Fruit fly (Drosophila melanogaster): ENCODE measurements around the gene drpr.
A peak's percentile ranks its signal among the peaks of the same experiment; 100 is the strongest.

The drpr gene

dm6 chr3L:1730873-1731272 lies at the start of gene drpr:
Gene drpr (minus strand): TSS chr3L:1731107.
- TF ChIP-seq fd96Ca (GFP tag; IDR thresholded peaks at IDR 0.05), result no peak
- TF ChIP-seq CG13204 (GFP tag; optimal IDR thresholded peaks at IDR 0.05), result no peak
- peak; percentile 61 for TF ChIP-seq Pif1B (GFP tag; optimal IDR thresholded peaks at IDR 0.05)
- TF ChIP-seq CG8159 (tag; optimal IDR thresholded peaks at IDR 0.05), result peak; percentile 18
- no peak for TF ChIP-seq CG34367 (tag; optimal IDR thresholded peaks at IDR 0.05)
- no peak for TF ChIP-seq rn (GFP tag; IDR thresholded peaks at IDR 0.05)
- TF ChIP-seq CG14655 (GFP tag; optimal IDR thresholded peaks at IDR 0.05), result no peak
- peak; percentile 15; the same call in 1 of the 2 replicates for TF ChIP-seq Ets98B (GFP tag; IDR thresholded peaks at IDR 0.05)
- TF ChIP-seq CG12605 (GFP tag; IDR thresholded peaks at IDR 0.05), result no peak
- TF ChIP-seq Pif1A (GFP tag; optimal IDR thresholded peaks at IDR 0.05), result no peak
- TF ChIP-seq CG15710 (tag; optimal IDR thresholded peaks at IDR 0.05), result no peak
- TF ChIP-seq gl (tag; optimal IDR thresholded peaks at IDR 0.05), result no peak
- no peak for TF ChIP-seq CG4496 (GFP tag; IDR thresholded peaks at IDR 0.05)
- TF ChIP-seq D1 (tag; optimal IDR thresholded peaks at IDR 0.05), result no peak
- no peak for TF ChIP-seq CG10348 (GFP tag; IDR thresholded peaks at IDR 0.05)
- TF ChIP-seq EcR (GFP tag; optimal IDR thresholded peaks at IDR 0.05), result no peak
- TF ChIP-seq Snoo (tag; optimal IDR thresholded peaks at IDR 0.05), result peak; percentile 53

- TF ChIP-seq CG8301 (tag; optimal IDR thresholded peaks at IDR 0.05) (no peak), Ets98B (GFP tag; IDR thresholded peaks at IDR 0.05) (no peak), CG9948 (tag; optimal IDR thresholded peaks at IDR 0.05) (no peak), rn (GFP tag; IDR thresholded peaks at IDR 0.05) (no peak), CG4496 (GFP tag; IDR thresholded peaks at IDR 0.05) (no peak), CG8159 (tag; optimal IDR thresholded peaks at IDR 0.05) (no peak), Pif1A (GFP tag; optimal IDR thresholded peaks at IDR 0.05) (no peak), Snoo (tag; optimal IDR thresholded peaks at IDR 0.05) (no peak), CG14655 (GFP tag; optimal IDR thresholded peaks at IDR 0.05) (no peak), CG13204 (GFP tag; optimal IDR thresholded peaks at IDR 0.05) (no peak), CG10348 (GFP tag; IDR thresholded peaks at IDR 0.05) (no peak), CG17806 (tag; optimal IDR thresholded peaks at IDR 0.05) (no peak)
These were observed 46.3 kb upstream of the drpr start, which contains the start of the genes CG2021 and mRpL46 for dm6 chr3L:1777249-1777648. Gene CG2021 (minus strand): TSS chr3L:1777411. Gene mRpL46 (plus strand): TSS chr3L:1777439.

dm6 chr3L:1774713-1775648 lies 44.1 kb upstream of the drpr start, which contains the start of the genes CG13933 and PolD2:
Gene CG13933 (minus strand): TSS chr3L:1775147.
Gene PolD2 (plus strand): TSS chr3L:1775633.
- peak; percentile 92 for TF ChIP-seq CG17806 (tag; optimal IDR thresholded peaks at IDR 0.05)
- peak; percentile 87 for TF ChIP-seq CG12605 (GFP tag; IDR thresholded peaks at IDR 0.05)
- TF ChIP-seq CG10348 (GFP tag; IDR thresholded peaks at IDR 0.05), result peak; percentile 94
- peak; percentile 82 for TF ChIP-seq CG9948 (tag; optimal IDR thresholded peaks at IDR 0.05)
- peak; percentile 86 for TF ChIP-seq fd96Ca (GFP tag; IDR thresholded peaks at IDR 0.05)
- TF ChIP-seq Snoo (tag; optimal IDR thresholded peaks at IDR 0.05), result no peak
- TF ChIP-seq CG4496 (GFP tag; IDR thresholded peaks at IDR 0.05), result peak; percentile 98
- TF ChIP-seq CG8301 (tag; optimal IDR thresholded peaks at IDR 0.05), result no peak
- TF ChIP-seq gl (tag; optimal IDR thresholded peaks at IDR 0.05), result peak; percentile 5
- TF ChIP-seq CG34367 (tag; optimal IDR thresholded peaks at IDR 0.05), result peak; percentile 97
- no peak for TF ChIP-seq EcR (GFP tag; optimal IDR thresholded peaks at IDR 0.05)
- TF ChIP-seq D1 (tag; optimal IDR thresholded peaks at IDR 0.05), result no peak
- peak; percentile 97 for TF ChIP-seq CG32121 (GFP tag; IDR thresholded peaks at IDR 0.05)
- peak; percentile 90 for TF ChIP-seq rn (GFP tag; IDR thresholded peaks at IDR 0.05)
- TF ChIP-seq CG13204 (GFP tag; optimal IDR thresholded peaks at IDR 0.05), result no peak
- TF ChIP-seq CG14655 (GFP tag; optimal IDR thresholded peaks at IDR 0.05), result no peak
- peak; percentile 97 for TF ChIP-seq Ets98B (GFP tag; IDR thresholded peaks at IDR 0.05)
- TF ChIP-seq CG8159 (tag; optimal IDR thresholded peaks at IDR 0.05), result peak; percentile 91
- peak; percentile 95 for TF ChIP-seq Pif1B (GFP tag; optimal IDR thresholded peaks at IDR 0.05)
- TF ChIP-seq Pif1A (GFP tag; optimal IDR thresholded peaks at IDR 0.05), result no peak
- TF ChIP-seq CG15710 (tag; optimal IDR thresholded peaks at IDR 0.05), result peak; percentile 99

- TF ChIP-seq EcR (GFP tag; optimal IDR thresholded peaks at IDR 0.05), result no peak
- no peak for TF ChIP-seq Pif1A (GFP tag; optimal IDR thresholded peaks at IDR 0.05)
- TF ChIP-seq CG15710 (tag; optimal IDR thresholded peaks at IDR 0.05), result no peak
- TF ChIP-seq Pif1B (GFP tag; optimal IDR thresholded peaks at IDR 0.05), result no peak
- no peak for TF ChIP-seq CG12605 (GFP tag; IDR thresholded peaks at IDR 0.05)
- no peak for TF ChIP-seq CG9948 (tag; optimal IDR thresholded peaks at IDR 0.05)
- TF ChIP-seq gl (tag; optimal IDR thresholded peaks at IDR 0.05), result no peak
- no peak for TF ChIP-seq CG4496 (GFP tag; IDR thresholded peaks at IDR 0.05)
- no peak for TF ChIP-seq rn (GFP tag; IDR thresholded peaks at IDR 0.05)
- no peak for TF ChIP-seq CG8301 (tag; optimal IDR thresholded peaks at IDR 0.05)
- no peak for TF ChIP-seq CG32121 (GFP tag; IDR thresholded peaks at IDR 0.05)
- TF ChIP-seq Snoo (tag; optimal IDR thresholded peaks at IDR 0.05), result no peak
- TF ChIP-seq CG14655 (GFP tag; optimal IDR thresholded peaks at IDR 0.05), result no peak
- no peak for TF ChIP-seq Ets98B (GFP tag; IDR thresholded peaks at IDR 0.05)
- TF ChIP-seq D1 (tag; optimal IDR thresholded peaks at IDR 0.05), result no peak
- no peak for TF ChIP-seq CG34367 (tag; optimal IDR thresholded peaks at IDR 0.05)
- no peak for TF ChIP-seq fd96Ca (GFP tag; IDR thresholded peaks at IDR 0.05)
- no peak for TF ChIP-seq CG10348 (GFP tag; IDR thresholded peaks at IDR 0.05)
These were observed 41.7 kb upstream of the drpr start for dm6 chr3L:1772593-1772992.

- no peak for TF ChIP-seq D1 (tag; optimal IDR thresholded peaks at IDR 0.05)
- no peak for TF ChIP-seq CG14655 (GFP tag; optimal IDR thresholded peaks at IDR 0.05)
- TF ChIP-seq CG12605 (GFP tag; IDR thresholded peaks at IDR 0.05), result no peak
- no peak for TF ChIP-seq Pif1A (GFP tag; optimal IDR thresholded peaks at IDR 0.05)
These were observed 40.8 kb upstream of the drpr start, which contains the start of gene Dhc62B for dm6 chr3L:1771658-1772057. Gene Dhc62B (minus strand): TSS chr3L:1771758.

All from whole organism, pupa.